Worm (Caenorhabditis elegans) whole organism, midembryonic: ENCODE measurements around the gene egal-1.

ENCODE experiments used
- T22C8.4 ChIP-seq: fragments of 200-800 bp; sonication (Bioruptor generic); IDR thresholded peaks from 2 replicates; pipeline ENCODE4 v1.3.6; 2022; ENCODE audit warnings: missing genetic modification characterization, missing compliant biosample characterization
- cog-1 ChIP-seq: sonication (generic microtip); optimal IDR thresholded peaks from 2 replicates; lab custom pipeline; 2016; ENCODE audit warnings: missing genetic modification characterization, missing compliant biosample characterization
- flt-1 ChIP-seq: fragments of 200-800 bp; sonication (Bioruptor generic); IDR thresholded peaks from 2 replicates; pipeline ENCODE4 v1.3.6; 2022; ENCODE audit warnings: missing genetic modification characterization, missing compliant biosample characterization
- klf-2 ChIP-seq: fragments of 200-800 bp; sonication (Bioruptor generic); conservative IDR thresholded peaks from 2 replicates; pipeline ENCODE4 v1.3.6; 2022; ENCODE audit warnings: missing genetic modification reagents, missing genetic modification characterization, missing compliant biosample characterization
- med-1 ChIP-seq: sonication (generic microtip); optimal IDR thresholded peaks from 2 replicates; lab custom pipeline; 2017; ENCODE audit warnings: missing genetic modification characterization, mild to moderate bottlenecking, missing compliant biosample characterization, antibody characterized with exemption, missing genetic modification reagents; ENCODE audit not compliant: insufficient read depth
- ref-1 ChIP-seq: fragments of 200-800 bp; sonication (Bioruptor generic); conservative IDR thresholded peaks from 2 replicates; pipeline ENCODE4 v1.3.6; 2022; ENCODE audit warnings: missing genetic modification reagents, missing genetic modification characterization, missing compliant biosample characterization
- tab-1 ChIP-seq: fragments of 200-800 bp; sonication (Bioruptor generic); IDR thresholded peaks from 2 replicates; pipeline ENCODE4 v1.3.6; 2022; ENCODE audit warnings: missing genetic modification characterization, missing compliant biosample characterization
- ztf-23 ChIP-seq: fragments of 200-800 bp; sonication (Bioruptor generic); IDR thresholded peaks from 2 replicates; pipeline ENCODE4 v1.3.6; 2022; ENCODE audit warnings: missing genetic modification reagents, missing genetic modification characterization, missing compliant biosample characterization
- ztf-29 ChIP-seq: fragments of 200-800 bp; sonication (Bioruptor generic); IDR thresholded peaks from 2 replicates; pipeline ENCODE4 v1.3.6; 2022; ENCODE audit warnings: missing genetic modification reagents, missing genetic modification characterization, missing compliant biosample characterization

Gene egal-1

DNA sequence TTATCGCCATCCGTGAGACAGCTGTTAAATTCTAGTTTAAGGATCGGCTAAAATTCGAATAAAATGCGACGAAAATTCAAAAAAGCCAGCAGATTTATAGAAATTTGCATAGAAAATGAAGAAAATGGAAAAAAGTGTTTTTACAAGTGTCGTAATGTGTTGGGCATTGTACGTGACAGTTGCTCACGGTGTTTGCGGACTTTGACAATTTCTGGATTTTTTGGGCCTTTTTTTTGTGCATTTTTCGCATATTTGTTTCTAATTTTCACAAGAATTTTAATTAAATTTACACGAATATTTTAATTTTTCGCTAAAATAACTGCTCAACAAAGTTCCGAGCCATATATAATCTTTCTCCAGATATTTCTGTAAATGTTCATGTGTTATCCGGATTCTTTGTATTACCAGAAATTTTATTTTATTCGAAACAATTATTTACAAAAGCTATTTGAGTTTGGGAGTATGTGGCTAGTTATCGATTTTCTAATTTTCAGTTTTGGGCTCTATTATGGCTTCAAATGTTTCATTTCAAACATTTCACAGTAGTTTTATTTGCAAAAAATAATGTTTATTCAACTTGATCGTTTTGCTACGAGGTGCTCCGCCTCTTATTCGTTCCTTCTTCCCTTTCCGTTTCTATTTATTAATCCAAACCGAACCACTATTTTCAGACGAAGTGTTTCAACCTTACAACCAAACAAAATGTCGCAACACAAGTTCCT, 23.6 kb downstream of the egal-1 start, which contains the start of gene sams-3:
TSS of gene sams-3 (plus strand) at position 672 of the 722 bp plus-strand sequence.
- no peak for TF ChIP-seq med-1 (GFP tag; lab: Kevin White, UChicago)
- TF ChIP-seq flt-1 (GFP tag; lab: Robert Waterston, UW), result no peak
- no peak for TF ChIP-seq ztf-29 (GFP tag; lab: Robert Waterston, UW)

DNA sequence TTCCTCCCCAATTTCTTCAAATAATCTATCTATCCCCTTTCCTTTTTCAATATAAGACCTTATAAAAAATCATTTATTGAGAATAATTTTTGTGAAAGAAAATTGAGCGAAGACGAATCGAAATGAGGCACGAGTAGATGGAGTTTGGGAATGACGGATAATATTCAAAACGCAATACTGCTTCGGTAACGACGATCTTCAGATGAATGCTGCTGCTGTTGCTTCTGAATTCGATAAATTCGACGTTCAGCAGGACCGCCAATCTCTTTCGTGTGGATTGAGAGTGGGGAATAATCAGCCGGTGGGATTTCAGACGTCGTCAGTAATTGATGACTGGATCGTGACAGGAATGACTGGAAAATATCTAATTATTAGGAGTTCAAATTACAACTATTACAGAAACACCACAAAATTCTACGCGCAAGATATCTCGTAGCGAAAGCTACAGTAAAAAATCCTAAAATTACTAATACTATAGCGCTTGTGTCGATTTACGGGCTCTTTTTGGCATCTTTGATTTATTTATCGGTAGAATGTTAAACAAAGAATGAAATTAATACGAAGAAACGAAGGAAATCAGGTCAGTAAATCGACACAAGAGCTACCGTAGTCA, 26.3 kb downstream of the egal-1 start:
- TF ChIP-seq T22C8.4 (GFP tag; lab: Robert Waterston, UW) (no peak), ztf-23 (GFP tag; lab: Robert Waterston, UW) (no peak), ztf-29 (GFP tag; lab: Robert Waterston, UW) (no peak), flt-1 (GFP tag; lab: Robert Waterston, UW) (no peak), tab-1 (GFP tag; lab: Robert Waterston, UW) (no peak), cog-1 (tag; lab: Kevin White, UChicago) (no peak), ref-1 (GFP tag; lab: Robert Waterston, UW) (no peak)

DNA sequence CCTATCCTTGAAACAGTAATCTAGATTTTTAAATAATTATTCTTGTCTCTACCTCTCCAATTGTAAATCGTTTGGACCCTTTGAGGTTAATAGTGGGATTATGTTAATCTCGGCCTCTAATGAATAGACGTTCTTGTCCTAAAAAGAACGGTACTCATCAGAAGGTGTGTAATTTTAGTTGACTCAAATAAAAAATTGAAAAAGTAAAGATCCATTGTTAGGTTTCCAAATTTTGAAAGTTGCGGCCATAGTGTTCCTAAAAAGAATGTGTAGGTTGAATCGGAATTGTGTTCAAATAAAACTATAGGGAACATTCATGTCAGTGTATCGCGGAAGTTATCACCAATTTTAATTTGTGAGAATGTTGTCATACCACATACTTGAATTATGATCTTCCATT, 31.0 kb downstream of the egal-1 start:
- TF ChIP-seq T22C8.4 (GFP tag; lab: Robert Waterston, UW) (no peak), flt-1 (GFP tag; lab: Robert Waterston, UW) (no peak)

DNA sequence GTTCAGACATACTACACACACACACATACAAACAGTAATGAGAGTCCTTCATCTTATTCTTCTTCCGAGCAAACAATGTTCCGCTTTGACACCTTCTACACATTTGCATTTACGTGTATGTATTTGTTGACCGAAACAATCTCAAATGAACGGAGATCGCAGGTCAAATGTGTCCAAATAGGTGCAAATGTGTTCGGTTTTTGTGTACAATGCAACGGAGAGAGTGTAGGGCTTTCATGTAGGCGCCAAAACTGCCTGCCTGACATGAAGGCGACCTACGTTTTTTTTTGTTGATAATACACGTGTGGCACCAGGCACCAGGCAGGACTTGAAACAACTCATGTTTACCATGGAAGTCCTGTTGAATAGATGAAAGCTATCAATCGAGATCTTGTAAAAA, 32.4 kb downstream of the egal-1 start:
- TF ChIP-seq tab-1 (GFP tag; lab: Robert Waterston, UW) (no peak), ztf-23 (GFP tag; lab: Robert Waterston, UW) (no peak), klf-2 (no peak), T22C8.4 (GFP tag; lab: Robert Waterston, UW) (no peak), cog-1 (tag; lab: Kevin White, UChicago) (no peak), med-1 (GFP tag; lab: Kevin White, UChicago) (no peak), ref-1 (GFP tag; lab: Robert Waterston, UW) (no peak), ztf-29 (GFP tag; lab: Robert Waterston, UW) (no peak), flt-1 (GFP tag; lab: Robert Waterston, UW) (no peak)

DNA sequence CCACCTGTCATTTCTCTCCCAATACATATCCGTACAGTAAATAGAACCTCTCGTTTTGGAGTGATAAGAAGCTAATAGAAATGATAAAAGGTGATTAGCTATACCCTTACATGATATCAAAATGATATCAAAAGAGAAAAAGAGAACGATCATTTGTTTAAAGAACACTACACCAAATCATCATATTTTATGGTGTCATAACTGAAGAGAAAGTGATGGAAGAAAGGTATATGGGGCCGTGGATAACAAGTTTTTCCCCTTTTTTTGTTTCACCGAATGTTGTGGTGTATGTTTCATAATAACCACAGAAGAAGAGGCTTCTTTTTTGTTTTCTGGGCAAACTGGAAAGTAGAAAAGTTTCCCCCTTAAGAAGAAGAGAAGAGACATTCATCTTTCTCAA, 33.6 kb downstream of the egal-1 start:
- TF ChIP-seq ref-1 (GFP tag; lab: Robert Waterston, UW) (no peak), med-1 (GFP tag; lab: Kevin White, UChicago) (no peak), flt-1 (GFP tag; lab: Robert Waterston, UW) (no peak), ztf-23 (GFP tag; lab: Robert Waterston, UW) (no peak), tab-1 (GFP tag; lab: Robert Waterston, UW) (no peak), ztf-29 (GFP tag; lab: Robert Waterston, UW) (no peak), T22C8.4 (GFP tag; lab: Robert Waterston, UW) (no peak), cog-1 (tag; lab: Kevin White, UChicago) (no peak), klf-2 (no peak)

DNA sequence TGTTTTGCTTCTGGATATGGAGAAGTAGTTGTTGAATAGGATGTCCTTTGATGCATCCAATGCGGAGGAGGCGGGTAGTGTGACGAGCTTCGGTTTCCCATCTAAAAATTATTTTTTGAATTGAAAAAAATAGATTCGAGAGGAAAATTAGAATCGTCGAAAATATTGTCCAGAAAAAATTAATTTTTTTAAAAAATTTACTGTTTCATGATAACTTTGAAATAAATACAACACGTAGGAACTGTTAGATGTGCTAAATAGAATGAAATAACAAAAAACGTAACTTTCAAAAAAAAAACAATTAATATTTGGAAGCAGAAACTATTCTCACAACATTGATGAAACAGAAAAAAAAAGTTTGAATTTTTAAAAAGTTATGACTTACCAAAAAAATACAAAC, 35.3 kb downstream of the egal-1 start, which contains the start of gene C06E7.4:
TSS of gene C06E7.4 (minus strand) at position 101 of the 400 bp plus-strand sequence.
- TF ChIP-seq T22C8.4 (GFP tag; lab: Robert Waterston, UW) (no peak), flt-1 (GFP tag; lab: Robert Waterston, UW) (no peak), klf-2 (no peak), ztf-23 (GFP tag; lab: Robert Waterston, UW) (no peak), tab-1 (GFP tag; lab: Robert Waterston, UW) (no peak), cog-1 (tag; lab: Kevin White, UChicago) (no peak), med-1 (GFP tag; lab: Kevin White, UChicago) (no peak), ztf-29 (GFP tag; lab: Robert Waterston, UW) (no peak), ref-1 (GFP tag; lab: Robert Waterston, UW) (no peak)

DNA sequence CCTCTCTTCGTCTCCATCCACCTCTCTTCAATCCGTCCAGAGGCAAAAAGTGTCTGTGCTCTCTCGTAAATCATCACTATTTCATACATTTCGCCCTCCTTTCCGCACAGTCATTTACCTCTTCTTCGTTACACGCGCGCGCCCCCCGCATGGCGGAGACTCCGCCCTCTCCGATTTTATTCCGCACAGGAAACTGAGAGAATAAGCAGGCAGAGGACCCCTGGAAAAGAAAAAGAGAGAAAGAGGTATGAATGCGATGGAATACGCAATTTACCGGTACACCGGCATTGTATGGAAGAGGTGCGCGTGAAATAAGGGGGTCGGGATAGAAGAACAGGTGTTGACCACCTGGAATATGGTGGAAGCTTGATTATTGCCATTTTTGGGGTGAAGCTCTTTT, 36.2 kb downstream of the egal-1 start:
- no peak for TF ChIP-seq ztf-29 (GFP tag; lab: Robert Waterston, UW)
- no peak for TF ChIP-seq ztf-23 (GFP tag; lab: Robert Waterston, UW)
- no peak for TF ChIP-seq klf-2
- no peak; the same call in 1 of the 2 replicates for TF ChIP-seq flt-1 (GFP tag; lab: Robert Waterston, UW)

DNA sequence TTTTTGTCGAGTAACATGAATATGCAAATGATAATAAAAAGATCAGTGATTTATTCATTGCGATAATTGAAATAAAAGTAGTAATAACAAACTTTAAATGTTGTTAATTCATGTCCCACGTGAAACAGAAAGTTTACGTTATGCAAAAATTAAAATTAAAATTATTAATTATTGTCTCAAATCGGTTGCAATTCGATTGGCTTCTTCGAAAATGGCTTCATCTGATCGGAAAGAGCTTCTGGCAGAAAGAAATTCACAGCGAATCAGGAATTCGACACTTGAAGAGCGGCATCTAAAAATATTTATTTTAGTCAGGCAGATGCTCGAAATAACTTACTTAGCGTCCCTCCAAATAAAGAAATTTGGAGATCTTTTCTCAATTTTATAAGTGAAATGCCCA, 41.2 kb downstream of the egal-1 start, which contains the start of gene spe-27:
TSS of gene spe-27 (minus strand) at position 101 of the 400 bp plus-strand sequence.
- no peak for TF ChIP-seq ztf-29 (GFP tag; lab: Robert Waterston, UW)
- TF ChIP-seq ztf-23 (GFP tag; lab: Robert Waterston, UW), result no peak
- TF ChIP-seq T22C8.4 (GFP tag; lab: Robert Waterston, UW), result no peak
- no peak for TF ChIP-seq tab-1 (GFP tag; lab: Robert Waterston, UW)
- no peak for TF ChIP-seq klf-2
- TF ChIP-seq flt-1 (GFP tag; lab: Robert Waterston, UW), result no peak
- TF ChIP-seq med-1 (GFP tag; lab: Kevin White, UChicago), result no peak
- TF ChIP-seq ref-1 (GFP tag; lab: Robert Waterston, UW), result no peak
- TF ChIP-seq cog-1 (tag; lab: Kevin White, UChicago), result no peak

DNA sequence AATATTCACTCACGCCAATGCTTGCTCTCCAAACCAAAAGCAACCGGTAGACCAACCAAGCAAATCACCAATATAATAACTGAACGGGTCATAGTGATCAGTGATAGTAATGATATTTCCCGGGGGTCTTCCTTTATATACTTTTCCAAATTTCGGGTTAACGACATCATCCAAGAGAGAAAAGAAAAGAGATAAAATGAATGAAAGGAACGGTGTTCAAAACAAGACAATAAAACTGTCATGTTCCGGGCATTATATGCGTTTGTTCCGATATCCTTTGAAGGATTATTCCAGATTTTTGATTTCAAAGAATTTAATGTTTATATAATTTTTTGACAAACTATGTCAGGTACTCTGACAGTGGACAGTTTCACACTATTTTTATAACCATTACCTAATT, 42.6 kb downstream of the egal-1 start, which contains the start of gene C06E7.88:
TSS of gene C06E7.88 (minus strand) at position 101 of the 400 bp plus-strand sequence.
- TF ChIP-seq tab-1 (GFP tag; lab: Robert Waterston, UW), result no peak
- no peak for TF ChIP-seq med-1 (GFP tag; lab: Kevin White, UChicago)
- TF ChIP-seq cog-1 (tag; lab: Kevin White, UChicago), result no peak
- no peak for TF ChIP-seq klf-2
- no peak for TF ChIP-seq ztf-29 (GFP tag; lab: Robert Waterston, UW)
- no peak for TF ChIP-seq ref-1 (GFP tag; lab: Robert Waterston, UW)
- TF ChIP-seq flt-1 (GFP tag; lab: Robert Waterston, UW), result no peak
- TF ChIP-seq ztf-23 (GFP tag; lab: Robert Waterston, UW), result no peak
- TF ChIP-seq T22C8.4 (GFP tag; lab: Robert Waterston, UW), result no peak
